Worm (Caenorhabditis elegans) whole organism, L4/young adult: Measurements from ENCODE around the gene nhr-225.

Experiments
- W03F9.2 ChIP-seq: fragments of 150-350 bp; optimal IDR thresholded peaks from 2 replicates; lab custom pipeline; 2014; ENCODE audit warnings: missing biosample characterization, missing genetic modification characterization
- dao-5 ChIP-seq: sonication (generic microtip); optimal IDR thresholded peaks from 2 replicates; lab custom pipeline; 2016; ENCODE audit warnings: missing genotype, missing genetic modification characterization, moderate library complexity, missing compliant biosample characterization
- him-1 ChIP-seq: sonication (generic microtip); optimal IDR thresholded peaks from 2 replicates; lab custom pipeline; 2016; ENCODE audit warnings: missing genotype, missing genetic modification reagents, missing genetic modification characterization, missing compliant biosample characterization

DNA sequence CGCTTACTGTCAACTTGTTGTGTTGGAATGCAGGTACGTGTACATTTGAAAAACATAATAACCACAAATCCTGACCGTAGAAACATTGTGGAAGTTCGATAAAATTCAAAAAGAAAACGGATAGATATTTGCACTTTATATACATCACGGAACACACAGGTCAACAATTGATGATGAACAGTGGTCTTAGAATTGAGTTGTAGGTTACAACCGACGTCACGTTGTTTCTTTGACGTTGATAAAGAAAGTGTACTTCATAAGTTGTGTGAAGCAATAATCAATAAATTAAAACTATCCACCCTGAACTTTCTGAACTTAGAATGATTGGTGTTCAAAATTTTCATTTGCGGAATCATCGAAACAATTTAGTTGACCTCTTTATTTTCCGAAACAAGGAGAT, 18.5 kb downstream of the nhr-225 start, which contains the start of gene Y5H2A.1:
- no peak for TF ChIP-seq him-1 (tag; lab: Kevin White, UChicago)
- TF ChIP-seq dao-5 (tag; lab: Kevin White, UChicago): no peak
- TF ChIP-seq W03F9.2 (tag; lab: Kevin White, UChicago): no peak
